Worm (Caenorhabditis elegans) whole organism, young adult: ENCODE measurements around the gene Y38F2AR.10.

Experiments used
- B0336.3 ChIP-seq: fragments of 200-800 bp; sonication (Bioruptor generic); IDR thresholded peaks from 2 replicates; pipeline ENCODE4 v1.3.6; 2022; ENCODE audit warnings: missing genetic modification characterization, missing compliant biosample characterization
- F22D6.2 ChIP-seq: sonication (generic microtip); optimal IDR thresholded peaks from 2 replicates; lab custom pipeline; 2016; ENCODE audit warnings: mild to moderate bottlenecking, missing genetic modification characterization, missing compliant biosample characterization
- F55B11.4 ChIP-seq: sonication (generic microtip); optimal IDR thresholded peaks from 2 replicates; lab custom pipeline; 2016; ENCODE audit warnings: missing compliant biosample characterization, missing genetic modification characterization, borderline replicate concordance; ENCODE audit not compliant: insufficient read depth
- T07F8.4 ChIP-seq: sonication (generic microtip); optimal IDR thresholded peaks from 2 replicates; lab custom pipeline; 2016; ENCODE audit warnings: mild to moderate bottlenecking, missing genetic modification characterization, moderate library complexity, missing compliant biosample characterization
- Y53F4B.3 ChIP-seq: fragments of 200-800 bp; sonication (Bioruptor generic); IDR thresholded peaks from 2 replicates; pipeline ENCODE4 v1.3.6; 2022; ENCODE audit warnings: missing genetic modification reagents, missing genetic modification characterization, missing compliant biosample characterization
- Y79H2A.3 ChIP-seq: fragments of 200-800 bp; sonication (Bioruptor generic); conservative IDR thresholded peaks from 2 replicates; pipeline ENCODE4 v1.3.6; 2022; ENCODE audit warnings: missing genetic modification reagents, missing genetic modification characterization, missing compliant biosample characterization
- bed-2 ChIP-seq: fragments of 200-800 bp; sonication (Bioruptor generic); IDR thresholded peaks from 2 replicates; pipeline ENCODE4 v1.3.6; 2022; ENCODE audit warnings: missing genetic modification reagents, missing genetic modification characterization, missing compliant biosample characterization
- ceh-79 ChIP-seq: sonication (generic microtip); optimal IDR thresholded peaks from 2 replicates; lab custom pipeline; 2017; ENCODE audit warnings: mild to moderate bottlenecking, missing genetic modification characterization, missing compliant biosample characterization
- him-1 ChIP-seq: sonication (generic microtip); optimal IDR thresholded peaks from 2 replicates; lab custom pipeline; 2016; ENCODE audit warnings: missing genotype, missing genetic modification reagents, missing genetic modification characterization, missing compliant biosample characterization
- unc-62 ChIP-seq: fragments of 150-350 bp; optimal IDR thresholded peaks from 2 replicates; lab custom pipeline; 2014; ENCODE audit warnings: missing biosample characterization, missing genetic modification reagents, missing genetic modification characterization

ce11 chrIV:2398317-2398716, 1.0 kb downstream of the Y38F2AR.10 start:
- TF ChIP-seq ceh-79 (tag; lab: Kevin White, UChicago) (no peak), Y53F4B.3 (no peak), bed-2 (no peak), F55B11.4 (tag; lab: Kevin White, UChicago) (no peak), T07F8.4 (tag; lab: Kevin White, UChicago) (no peak), Y79H2A.3 (GFP tag; lab: Robert Waterston, UW) (no peak), B0336.3 (GFP tag; lab: Robert Waterston, UW) (no peak), him-1 (no peak), unc-62 (GFP tag; lab: Kevin White, UChicago) (no peak), F22D6.2 (tag; lab: Kevin White, UChicago) (no peak)
